Worm (Caenorhabditis elegans) whole organism, late embryonic: Measurements from ENCODE around the gene sbp-1.

Source experiments
- ceh-2 ChIP-seq: sonication (generic microtip); optimal IDR thresholded peaks from 2 replicates; lab custom pipeline; 2016; ENCODE audit warnings: missing genotype, missing genetic modification characterization, missing compliant biosample characterization
- elt-2 ChIP-seq: sonication (generic microtip); optimal IDR thresholded peaks from 2 replicates; lab custom pipeline; 2016; ENCODE audit warnings: missing genetic modification reagents, missing genetic modification characterization, missing compliant biosample characterization
- elt-4 ChIP-seq: sonication (generic microtip); optimal IDR thresholded peaks from 2 replicates; lab custom pipeline; 2016; ENCODE audit warnings: missing genetic modification characterization, missing compliant biosample characterization
- ets-4 ChIP-seq: sonication (generic microtip); optimal IDR thresholded peaks from 2 replicates; lab custom pipeline; 2016; ENCODE audit warnings: missing genetic modification characterization, missing compliant biosample characterization
- nhr-11 ChIP-seq: fragments of 150-350 bp; optimal IDR thresholded peaks from 2 replicates; lab custom pipeline; 2014; ENCODE audit warnings: missing biosample characterization, missing genetic modification characterization
- pqm-1 ChIP-seq: sonication (generic microtip); optimal IDR thresholded peaks from 2 replicates; lab custom pipeline; 2016; ENCODE audit warnings: missing genetic modification characterization, missing compliant biosample characterization
- rnt-1 ChIP-seq: sonication (generic microtip); optimal IDR thresholded peaks from 2 replicates; lab custom pipeline; 2016; ENCODE audit warnings: missing genetic modification characterization, missing compliant biosample characterization
- unc-3 ChIP-seq, 2 experiments: fragments of 200-800 bp in 1 of 2; sonication (Bioruptor generic) in 1 of 2; sonication (generic microtip) in 1 of 2; conservative IDR thresholded peaks in 1 of 2; optimal IDR thresholded peaks in 1 of 2; 2 replicates each; pipeline versions ENCODE4 v1.3.6 to Lab custom; 2016 to 2022; ENCODE audit warnings: missing compliant biosample characterization in 2 of 2, missing genetic modification characterization in 2 of 2, missing genetic modification reagents in 1 of 2
- unc-86 ChIP-seq: sonication (generic microtip); optimal IDR thresholded peaks from 2 replicates; lab custom pipeline; 2016; ENCODE audit warnings: missing genetic modification characterization, missing compliant biosample characterization

DNA sequence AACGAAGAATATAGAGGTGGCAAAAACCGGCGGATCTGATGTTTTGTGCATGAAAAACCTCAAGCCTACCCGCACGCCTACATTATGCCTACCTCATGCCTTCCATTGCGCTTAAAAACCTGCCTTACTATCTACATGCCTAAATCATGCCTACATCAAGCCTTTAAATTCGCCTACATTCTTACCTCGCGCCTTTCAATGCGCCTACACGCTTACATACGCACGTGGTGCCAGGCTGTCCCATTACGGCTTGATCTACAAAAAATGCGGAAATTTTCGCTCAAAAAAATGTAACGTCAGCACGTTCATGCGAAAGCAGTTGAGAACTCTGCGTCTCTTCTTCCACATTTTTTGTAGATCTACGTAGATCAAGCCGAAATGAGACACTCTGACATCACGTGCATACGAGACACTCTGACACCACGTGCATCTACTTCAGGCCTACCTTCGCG lies 41.8 kb upstream of the sbp-1 start, which contains the start of gene fbxa-220:
- no peak for TF ChIP-seq ceh-2 (tag; lab: Kevin White, UChicago)
- no peak for TF ChIP-seq rnt-1 (tag; lab: Kevin White, UChicago)
- TF ChIP-seq ets-4 (tag; lab: Kevin White, UChicago): no peak
- TF ChIP-seq pqm-1: no peak
- TF ChIP-seq nhr-11 (tag; lab: Kevin White, UChicago): no peak
- no peak for TF ChIP-seq unc-86 (tag; lab: Kevin White, UChicago)
- no peak for TF ChIP-seq elt-2 (tag; lab: Kevin White, UChicago)
- TF ChIP-seq elt-4: no peak
- no peak for TF ChIP-seq unc-3 (GFP tag; conservative IDR thresholded peaks at IDR 0.05; lab: Robert Waterston, UW)
- no peak for TF ChIP-seq unc-3 (tag; optimal IDR thresholded peaks at IDR 0.05; lab: Kevin White, UChicago)
